Worm (Caenorhabditis elegans) whole organism, mixed stage, embryonic: ENCODE results near the gene taf-7.1.

Experiments used
- M03D4.4 ChIP-seq: sonication (generic microtip); optimal IDR thresholded peaks from 2 replicates; lab custom pipeline; 2017; ENCODE audit warnings: mild to moderate bottlenecking, missing genetic modification characterization, missing compliant biosample characterization
- bed-3 ChIP-seq: fragments of 200-800 bp; sonication (Bioruptor generic); optimal IDR thresholded peaks from 3 replicates; lab custom pipeline; 2018; ENCODE audit warnings: mild to moderate bottlenecking, missing genetic modification characterization, moderate library complexity, missing compliant biosample characterization
- blmp-1 ChIP-seq: fragments of 150-350 bp; optimal IDR thresholded peaks from 2 replicates; lab custom pipeline; 2014; ENCODE audit warnings: missing biosample characterization, missing genetic modification characterization
- ceh-39 ChIP-seq: fragments of 150-350 bp; optimal IDR thresholded peaks from 2 replicates; lab custom pipeline; 2014; ENCODE audit warnings: missing biosample characterization, missing genetic modification characterization
- ceh-43 ChIP-seq: fragments of 200-800 bp; sonication (Bioruptor generic); optimal IDR thresholded peaks from 2 replicates; lab custom pipeline; 2018; ENCODE audit warnings: mild to moderate bottlenecking, missing genetic modification characterization, moderate library complexity, missing compliant biosample characterization
- ceh-83 ChIP-seq: fragments of 200-800 bp; sonication (Bioruptor generic); optimal IDR thresholded peaks from 2 replicates; lab custom pipeline; 2018; ENCODE audit warnings: mild to moderate bottlenecking, missing genetic modification characterization, missing compliant biosample characterization
- cnd-1 ChIP-seq: fragments of 200-800 bp; sonication (Bioruptor generic); optimal IDR thresholded peaks from 2 replicates; lab custom pipeline; 2018; ENCODE audit warnings: mild to moderate bottlenecking, missing genetic modification characterization, missing compliant biosample characterization
- drap-1 ChIP-seq: fragments of 200-800 bp; sonication (Bioruptor generic); optimal IDR thresholded peaks from 3 replicates; lab custom pipeline; 2018; ENCODE audit warnings: mild to moderate bottlenecking, missing genetic modification characterization, missing compliant biosample characterization
- elt-1 ChIP-seq: sonication (generic microtip); optimal IDR thresholded peaks from 2 replicates; lab custom pipeline; 2017; ENCODE audit warnings: missing genetic modification characterization, mild to moderate bottlenecking, missing compliant biosample characterization, antibody characterized with exemption, moderate library complexity, borderline replicate concordance; ENCODE audit not compliant: insufficient read depth
- elt-3 ChIP-seq: fragments of 150-350 bp; optimal IDR thresholded peaks from 2 replicates; lab custom pipeline; 2014; ENCODE audit warnings: missing biosample characterization, missing genetic modification characterization
- flh-1 ChIP-seq: fragments of 200-800 bp; sonication (Bioruptor generic); optimal IDR thresholded peaks from 2 replicates; lab custom pipeline; 2018; ENCODE audit warnings: mild to moderate bottlenecking, missing genetic modification characterization, moderate library complexity, missing compliant biosample characterization
- ham-2 ChIP-seq: fragments of 200-800 bp; sonication (Bioruptor generic); optimal IDR thresholded peaks from 2 replicates; lab custom pipeline; 2018; ENCODE audit warnings: mild to moderate bottlenecking, missing genetic modification characterization, missing compliant biosample characterization
- hlh-1 ChIP-seq: fragments of 150-350 bp; optimal IDR thresholded peaks from 2 replicates; lab custom pipeline; 2014; ENCODE audit warnings: missing biosample characterization, missing genetic modification reagents, missing genetic modification characterization
- lin-13 ChIP-seq: fragments of 150-350 bp; optimal IDR thresholded peaks from 2 replicates; lab custom pipeline; 2014; ENCODE audit warnings: missing biosample characterization, missing genetic modification characterization
- lin-32 ChIP-seq: fragments of 200-800 bp; sonication (Bioruptor generic); optimal IDR thresholded peaks from 2 replicates; lab custom pipeline; 2018; ENCODE audit warnings: mild to moderate bottlenecking, missing genetic modification characterization, missing compliant biosample characterization
- mab-5 ChIP-seq: fragments of 150-350 bp; optimal IDR thresholded peaks from 2 replicates; lab custom pipeline; 2014; ENCODE audit warnings: missing biosample characterization, missing genetic modification characterization
- mep-1 ChIP-seq: fragments of 150-350 bp; optimal IDR thresholded peaks from 2 replicates; lab custom pipeline; 2017; ENCODE audit warnings: missing biosample characterization, missing genetic modification reagents, missing genetic modification characterization, inconsistent platforms
- mls-2 ChIP-seq: sonication (generic microtip); optimal IDR thresholded peaks from 2 replicates; lab custom pipeline; 2016; ENCODE audit warnings: mild to moderate bottlenecking, missing genetic modification characterization, moderate library complexity, missing compliant biosample characterization
- nhr-12 ChIP-seq: fragments of 150-350 bp; optimal IDR thresholded peaks from 2 replicates; lab custom pipeline; 2014; ENCODE audit warnings: missing biosample characterization, missing genetic modification characterization
- nhr-2 ChIP-seq: fragments of 150-350 bp; optimal IDR thresholded peaks from 2 replicates; lab custom pipeline; 2014; ENCODE audit warnings: missing biosample characterization, missing genetic modification characterization
- nhr-237 ChIP-seq: fragments of 150-350 bp; optimal IDR thresholded peaks from 2 replicates; lab custom pipeline; 2014; ENCODE audit warnings: missing biosample characterization, missing genetic modification characterization
- nhr-28 ChIP-seq: fragments of 150-350 bp; optimal IDR thresholded peaks from 2 replicates; lab custom pipeline; 2014; ENCODE audit warnings: missing biosample characterization, missing genetic modification characterization
- pha-4 ChIP-seq: fragments of 150-350 bp; optimal IDR thresholded peaks from 2 replicates; lab custom pipeline; 2018; ENCODE audit warnings: missing biosample characterization, missing genetic modification reagents, missing genetic modification characterization
- sem-2 ChIP-seq: fragments of 200-800 bp; sonication (Bioruptor generic); optimal IDR thresholded peaks from 2 replicates; lab custom pipeline; 2018; ENCODE audit warnings: mild to moderate bottlenecking, missing genetic modification characterization, missing compliant biosample characterization
- snpc-4 ChIP-seq: fragments of 150-350 bp; optimal IDR thresholded peaks from 2 replicates; lab custom pipeline; 2014; ENCODE audit warnings: missing biosample characterization, missing genetic modification characterization
- sptf-1 ChIP-seq: sonication (generic microtip); optimal IDR thresholded peaks from 2 replicates; lab custom pipeline; 2017; ENCODE audit warnings: mild to moderate bottlenecking, missing genetic modification characterization, moderate library complexity, missing compliant biosample characterization
- tbx-8 ChIP-seq: fragments of 200-800 bp; sonication (Bioruptor generic); optimal IDR thresholded peaks from 2 replicates; lab custom pipeline; 2018; ENCODE audit warnings: mild to moderate bottlenecking, missing genetic modification characterization, moderate library complexity, missing compliant biosample characterization
- unc-120 ChIP-seq: sonication (generic microtip); optimal IDR thresholded peaks from 2 replicates; lab custom pipeline; 2017; ENCODE audit warnings: missing genetic modification characterization, missing compliant biosample characterization; ENCODE audit not compliant: poor library complexity, severe bottlenecking
- unc-39 ChIP-seq: fragments of 150-350 bp; optimal IDR thresholded peaks from 2 replicates; lab custom pipeline; 2014; ENCODE audit warnings: missing biosample characterization, missing genetic modification characterization
- unc-62 ChIP-seq: fragments of 150-350 bp; optimal IDR thresholded peaks from 2 replicates; lab custom pipeline; 2014; ENCODE audit warnings: missing biosample characterization, missing genetic modification reagents, missing genetic modification characterization
- zip-8 ChIP-seq: fragments of 150-350 bp; optimal IDR thresholded peaks from 2 replicates; lab custom pipeline; 2014; ENCODE audit warnings: missing biosample characterization, missing genetic modification characterization
- ztf-11 ChIP-seq: fragments of 150-350 bp; optimal IDR thresholded peaks from 2 replicates; lab custom pipeline; 2014; ENCODE audit warnings: missing biosample characterization, missing genetic modification characterization

Gene taf-7.1

ce11 chrX:11828661-11829060 is 8.6 kb downstream of the taf-7.1 start:
- TF ChIP-seq lin-32 (no peak), mep-1 (no peak), flh-1 (no peak), blmp-1 (tag; lab: Kevin White, UChicago) (no peak), ham-2 (GFP tag; lab: Kevin White, UChicago) (no peak), ceh-43 (GFP tag; lab: Kevin White, UChicago) (no peak), ceh-39 (tag; lab: Kevin White, UChicago) (no peak), elt-3 (tag; lab: Kevin White, UChicago) (no peak), unc-39 (tag; lab: Kevin White, UChicago) (no peak), ceh-83 (no peak), mab-5 (tag; lab: Kevin White, UChicago) (no peak), nhr-2 (tag; lab: Kevin White, UChicago) (no peak), mls-2 (no peak), unc-62 (GFP tag; lab: Kevin White, UChicago) (no peak), cnd-1 (tag; lab: Kevin White, UChicago) (no peak), drap-1 (no peak), M03D4.4 (tag; lab: Kevin White, UChicago) (no peak), elt-1 (tag; lab: Kevin White, UChicago) (no peak), tbx-8 (no peak), sem-2 (GFP tag; lab: Kevin White, UChicago) (no peak)

- TF ChIP-seq sem-2 (GFP tag; lab: Kevin White, UChicago) (no peak), snpc-4 (tag; lab: Kevin White, UChicago) (no peak), unc-120 (tag; lab: Kevin White, UChicago) (no peak), mep-1 (no peak), hlh-1 (tag; lab: Kevin White, UChicago) (no peak), nhr-28 (tag; lab: Kevin White, UChicago) (no peak), ceh-83 (no peak), nhr-12 (tag; lab: Kevin White, UChicago) (no peak), sptf-1 (tag; lab: Kevin White, UChicago) (no peak)
Observed at ce11 chrX:11827528-11827927, 9.8 kb downstream of the taf-7.1 start.

- TF ChIP-seq hlh-1 (tag; lab: Kevin White, UChicago) (no peak), ceh-83 (no peak), zip-8 (tag; lab: Kevin White, UChicago) (no peak), elt-1 (tag; lab: Kevin White, UChicago) (no peak), ceh-39 (tag; lab: Kevin White, UChicago) (no peak), lin-13 (tag; lab: Kevin White, UChicago) (no peak), unc-62 (GFP tag; lab: Kevin White, UChicago) (no peak), sptf-1 (tag; lab: Kevin White, UChicago) (no peak), ztf-11 (tag; lab: Kevin White, UChicago) (no peak), pha-4 (tag; lab: Kevin White, UChicago) (no peak), bed-3 (GFP tag; lab: Kevin White, UChicago) (no peak)
Observed at ce11 chrX:11826892-11827291, 10.4 kb downstream of the taf-7.1 start.

- no peak for TF ChIP-seq nhr-12 (tag; lab: Kevin White, UChicago)
- no peak for TF ChIP-seq zip-8 (tag; lab: Kevin White, UChicago)
- TF ChIP-seq elt-3 (tag; lab: Kevin White, UChicago), result no peak
- TF ChIP-seq nhr-237 (tag; lab: Kevin White, UChicago), result no peak
Observed at ce11 chrX:11823704-11824103, 13.6 kb downstream of the taf-7.1 start, which contains the start of gene tag-241. Gene tag-241 (plus strand): TSS chrX:11824004.

ce11 chrX:11821159-11821720 is 16.0 kb downstream of the taf-7.1 start:
- peak; percentile 31 for TF ChIP-seq hlh-1 (tag; lab: Kevin White, UChicago)
- no peak for TF ChIP-seq lin-13 (tag; lab: Kevin White, UChicago)
- TF ChIP-seq nhr-28 (tag; lab: Kevin White, UChicago), result no peak
- peak; percentile 69 for TF ChIP-seq unc-120 (tag; lab: Kevin White, UChicago)
- TF ChIP-seq, all 35 proteins: peak for 2
